Fruit fly (Drosophila melanogaster) whole organism, pupa: Measurements from ENCODE around the gene CG9593.

Experiments used
- CG17806 ChIP-seq: fragments of 200-800 bp; sonication (Bioruptor generic); optimal IDR thresholded peaks from 2 replicates; lab custom pipeline; 2018; ENCODE audit warnings: missing biosample characterization, mild to moderate bottlenecking, missing genetic modification characterization, moderate library complexity
- CG4496 ChIP-seq: fragments of 200-800 bp; sonication (Bioruptor generic); IDR thresholded peaks from 3 replicates; pipeline ENCODE4 v1.3.6; 2022; ENCODE audit warnings: missing biosample characterization, missing genetic modification characterization
- CG8159 ChIP-seq: fragments of 200-800 bp; sonication (Bioruptor generic); optimal IDR thresholded peaks from 3 replicates; lab custom pipeline; 2018; ENCODE audit warnings: missing biosample characterization, mild to moderate bottlenecking, missing genetic modification characterization, moderate library complexity

dm6 chr3R:15762815-15763214, 39.3 kb upstream of the CG9593 start, which contains the start of gene CG12784:
- TF ChIP-seq CG8159 (tag; lab: Kevin White, UChicago) (no peak), CG17806 (tag; lab: Kevin White, UChicago) (no peak), CG4496 (GFP tag; lab: Robert Waterston, UW) (no peak)
